Worm (Caenorhabditis elegans): ENCODE measurements around the gene F42G10.1.

ce11 chrX:10058332-10058731 lies 36.4 kb upstream of the F42G10.1 start, which contains the start of gene ZC373.2:
- no peak for TF ChIP-seq him-1 (tag; optimal IDR thresholded peaks at IDR 0.05)
- TF ChIP-seq W03F9.2 (tag; optimal IDR thresholded peaks at IDR 0.05), result no peak
